Worm (Caenorhabditis elegans) whole organism, L4 larva: ENCODE measurements around the gene rab-7.

ENCODE experiments used
- D1046.2 ChIP-seq: fragments of 200-800 bp; sonication (Bioruptor generic); IDR thresholded peaks from 2 replicates; pipeline ENCODE4 v1.3.6; 2022; ENCODE audit warnings: missing genetic modification characterization, missing compliant biosample characterization
- F37D6.2 ChIP-seq: sonication (generic microtip); optimal IDR thresholded peaks from 2 replicates; lab custom pipeline; 2016; ENCODE audit warnings: mild to moderate bottlenecking, missing genetic modification characterization, missing compliant biosample characterization
- F49E8.2 ChIP-seq: sonication (generic microtip); optimal IDR thresholded peaks from 2 replicates; lab custom pipeline; 2016; ENCODE audit warnings: missing compliant biosample characterization, mild to moderate bottlenecking, missing genetic modification characterization, borderline replicate concordance
- Y105C5A.15 ChIP-seq: fragments of 200-800 bp; sonication (Bioruptor generic); IDR thresholded peaks from 2 replicates; pipeline ENCODE4 v1.3.6; 2022; ENCODE audit warnings: missing genetic modification characterization, missing compliant biosample characterization
- Y75B8A.6 ChIP-seq: fragments of 200-800 bp; sonication (Bioruptor generic); IDR thresholded peaks from 2 replicates; pipeline ENCODE4 v1.3.6; 2022; ENCODE audit warnings: missing genetic modification reagents, missing genetic modification characterization, missing compliant biosample characterization
- ZK546.5 ChIP-seq, 2 experiments: sonication (generic microtip); optimal IDR thresholded peaks; 2 replicates each; lab custom pipeline; 2017; ENCODE audit warnings: missing biosample characterization in 2 of 2, missing genetic modification characterization in 2 of 2
- aly-2 ChIP-seq: sonication (generic microtip); optimal IDR thresholded peaks from 2 replicates; lab custom pipeline; 2018; ENCODE audit warnings: missing biosample characterization, missing genetic modification characterization
- ceh-44 ChIP-seq: fragments of 200-800 bp; sonication (Bioruptor generic); IDR thresholded peaks from 2 replicates; pipeline ENCODE4 v1.3.6; 2022; ENCODE audit warnings: missing genetic modification reagents, missing genetic modification characterization, missing compliant biosample characterization
- ceh-62 ChIP-seq: sonication (generic microtip); optimal IDR thresholded peaks from 2 replicates; lab custom pipeline; 2017; ENCODE audit warnings: missing biosample characterization, missing genetic modification characterization
- cey-2 ChIP-seq: sonication (generic microtip); optimal IDR thresholded peaks from 3 replicates; lab custom pipeline; 2017; ENCODE audit warnings: missing genetic modification characterization, mild to moderate bottlenecking, missing compliant biosample characterization, antibody characterized with exemption, borderline replicate concordance; ENCODE audit not compliant: insufficient read depth
- ctbp-1 ChIP-seq: fragments of 200-800 bp; sonication (Bioruptor generic); IDR thresholded peaks from 2 replicates; pipeline ENCODE4 v1.3.6; 2022; ENCODE audit warnings: missing genetic modification reagents, missing genetic modification characterization, missing compliant biosample characterization
- daf-12 ChIP-seq: fragments of 150-350 bp; optimal IDR thresholded peaks from 2 replicates; lab custom pipeline; 2014; ENCODE audit warnings: missing biosample characterization, missing genetic modification reagents, missing genetic modification characterization
- daf-8 ChIP-seq: fragments of 200-800 bp; sonication (Bioruptor generic); IDR thresholded peaks from 2 replicates; pipeline ENCODE4 v1.3.6; 2022; ENCODE audit warnings: missing genetic modification characterization, missing compliant biosample characterization
- dmd-9 ChIP-seq: fragments of 200-800 bp; sonication (Bioruptor generic); IDR thresholded peaks from 2 replicates; pipeline ENCODE4 v1.3.6; 2022; ENCODE audit warnings: missing genetic modification reagents, missing genetic modification characterization, missing compliant biosample characterization
- dpl-1 ChIP-seq: fragments of 150-350 bp; optimal IDR thresholded peaks from 2 replicates; lab custom pipeline; 2014; ENCODE audit warnings: missing biosample characterization, missing genetic modification reagents, missing genetic modification characterization
- duxl-1 ChIP-seq: sonication (generic microtip); optimal IDR thresholded peaks from 2 replicates; lab custom pipeline; 2016; ENCODE audit warnings: mild to moderate bottlenecking, missing genetic modification characterization, moderate library complexity, missing compliant biosample characterization; ENCODE audit not compliant: poor library complexity
- fkh-10 ChIP-seq: fragments of 150-350 bp; optimal IDR thresholded peaks from 2 replicates; lab custom pipeline; 2014; ENCODE audit warnings: missing biosample characterization, missing genetic modification reagents, missing genetic modification characterization
- fos-1 ChIP-seq: fragments of 150-350 bp; optimal IDR thresholded peaks from 2 replicates; lab custom pipeline; 2014; ENCODE audit warnings: missing biosample characterization, missing genetic modification characterization
- hlh-11 ChIP-seq: fragments of 200-800 bp; sonication (Bioruptor generic); optimal IDR thresholded peaks from 2 replicates; lab custom pipeline; 2018; ENCODE audit warnings: mild to moderate bottlenecking, missing genetic modification characterization, missing compliant biosample characterization
- hlh-30 ChIP-seq: sonication (generic microtip); optimal IDR thresholded peaks from 2 replicates; lab custom pipeline; 2017; ENCODE audit warnings: antibody characterized with exemption, mild to moderate bottlenecking, missing genetic modification characterization, missing compliant biosample characterization; ENCODE audit not compliant: insufficient read depth
- hmg-1.1 ChIP-seq: fragments of 200-800 bp; sonication (Bioruptor generic); IDR thresholded peaks from 2 replicates; pipeline ENCODE4 v1.3.6; 2022; ENCODE audit warnings: missing genetic modification reagents, missing genetic modification characterization, missing compliant biosample characterization
- lim-7 ChIP-seq: fragments of 200-800 bp; sonication (Bioruptor generic); IDR thresholded peaks from 2 replicates; pipeline ENCODE4 v1.3.6; 2022; ENCODE audit warnings: missing genetic modification characterization, missing compliant biosample characterization
- lin-1 ChIP-seq: fragments of 200-800 bp; sonication (Bioruptor generic); IDR thresholded peaks from 2 replicates; pipeline ENCODE4 v1.3.6; 2022; ENCODE audit warnings: missing genetic modification reagents, missing genetic modification characterization, missing compliant biosample characterization
- lin-29 ChIP-seq: fragments of 200-800 bp; sonication (Bioruptor generic); IDR thresholded peaks from 2 replicates; pipeline ENCODE4 v1.3.6; 2022; ENCODE audit warnings: missing genetic modification reagents, missing genetic modification characterization, missing compliant biosample characterization
- mdl-1 ChIP-seq, 2 experiments: fragments of 150-350 bp in 1 of 2; sonication (generic microtip) in 1 of 2; optimal IDR thresholded peaks; 2 replicates each; lab custom pipeline; 2014 to 2017; ENCODE audit warnings: missing biosample characterization in 2 of 2, missing genetic modification characterization in 2 of 2
- mxl-2 ChIP-seq: fragments of 200-800 bp; sonication (Bioruptor generic); conservative IDR thresholded peaks from 2 replicates; pipeline ENCODE4 v1.3.6; 2022; ENCODE audit warnings: missing genetic modification reagents, missing genetic modification characterization, missing compliant biosample characterization
- mxl-3 ChIP-seq: fragments of 200-800 bp; sonication (Bioruptor generic); optimal IDR thresholded peaks from 2 replicates; lab custom pipeline; 2018; ENCODE audit warnings: mild to moderate bottlenecking, missing genetic modification characterization, missing compliant biosample characterization
- nhr-10 ChIP-seq: fragments of 150-350 bp; optimal IDR thresholded peaks from 2 replicates; lab custom pipeline; 2014; ENCODE audit warnings: missing biosample characterization, missing genetic modification characterization
- nhr-11 ChIP-seq: fragments of 150-350 bp; optimal IDR thresholded peaks from 2 replicates; lab custom pipeline; 2014; ENCODE audit warnings: missing biosample characterization, missing genetic modification characterization
- nhr-237 ChIP-seq: sonication (generic microtip); optimal IDR thresholded peaks from 2 replicates; lab custom pipeline; 2017; ENCODE audit warnings: missing biosample characterization, missing genetic modification characterization
- nhr-25 ChIP-seq: sonication (generic microtip); optimal IDR thresholded peaks from 2 replicates; lab custom pipeline; 2017; ENCODE audit warnings: missing genetic modification characterization, mild to moderate bottlenecking, missing compliant biosample characterization, antibody characterized with exemption, moderate library complexity, borderline replicate concordance; ENCODE audit not compliant: insufficient read depth
- nhr-48 ChIP-seq: sonication (generic microtip); optimal IDR thresholded peaks from 2 replicates; lab custom pipeline; 2016; ENCODE audit warnings: mild to moderate bottlenecking, missing genetic modification characterization, missing compliant biosample characterization
- nhr-6 ChIP-seq: fragments of 150-350 bp; optimal IDR thresholded peaks from 2 replicates; lab custom pipeline; 2014; ENCODE audit warnings: missing biosample characterization, missing genetic modification characterization
- nhr-77 ChIP-seq: fragments of 150-350 bp; optimal IDR thresholded peaks from 2 replicates; lab custom pipeline; 2014; ENCODE audit warnings: missing biosample characterization, missing genetic modification characterization
- pqm-1 ChIP-seq: sonication (generic microtip); optimal IDR thresholded peaks from 2 replicates; lab custom pipeline; 2017; ENCODE audit warnings: missing biosample characterization, missing genetic modification characterization
- rbr-2 ChIP-seq: sonication (generic microtip); optimal IDR thresholded peaks from 2 replicates; lab custom pipeline; 2016; ENCODE audit warnings: missing genotype, missing genetic modification characterization, missing compliant biosample characterization
- sdz-12 ChIP-seq: fragments of 200-800 bp; sonication (Bioruptor generic); optimal IDR thresholded peaks from 2 replicates; lab custom pipeline; 2018; ENCODE audit warnings: mild to moderate bottlenecking, missing genetic modification characterization, missing compliant biosample characterization
- snpc-4 ChIP-seq: fragments of 150-350 bp; optimal IDR thresholded peaks from 2 replicates; lab custom pipeline; 2014; ENCODE audit warnings: missing biosample characterization, missing genetic modification characterization
- spr-1 ChIP-seq: sonication (generic microtip); optimal IDR thresholded peaks from 2 replicates; lab custom pipeline; 2016; ENCODE audit warnings: mild to moderate bottlenecking, missing genetic modification characterization, missing compliant biosample characterization
- tra-1 ChIP-seq: fragments of 200-800 bp; sonication (Bioruptor generic); IDR thresholded peaks from 2 replicates; pipeline ENCODE4 v1.3.6; 2022; ENCODE audit warnings: missing genetic modification reagents, missing genetic modification characterization, missing compliant biosample characterization
- unc-39 ChIP-seq: sonication (generic microtip); optimal IDR thresholded peaks from 2 replicates; lab custom pipeline; 2017; ENCODE audit warnings: missing biosample characterization, missing genetic modification characterization
- unc-62 ChIP-seq, 3 experiments: fragments of 150-350 bp in 1 of 3; sonication (generic microtip); optimal IDR thresholded peaks in 2 of 3; peaks in 1 of 3; 1 replicate in 1 of 3; 2 replicates in 2 of 3; lab custom pipeline; 2014 to 2017; ENCODE audit warnings: missing biosample characterization in 3 of 3, missing genetic modification characterization in 3 of 3, missing genetic modification reagents in 3 of 3, missing genotype in 1 of 3
- zag-1 ChIP-seq: fragments of 150-350 bp; optimal IDR thresholded peaks from 2 replicates; lab custom pipeline; 2014; ENCODE audit warnings: missing biosample characterization, missing genetic modification characterization
- zfp-2 ChIP-seq: sonication (generic microtip); optimal IDR thresholded peaks from 2 replicates; lab custom pipeline; 2016; ENCODE audit warnings: mild to moderate bottlenecking, missing genetic modification characterization, missing compliant biosample characterization
- zip-2 ChIP-seq: fragments of 150-350 bp; optimal IDR thresholded peaks from 2 replicates; lab custom pipeline; 2014; ENCODE audit warnings: missing biosample characterization, missing genetic modification characterization
- ztf-11 ChIP-seq: fragments of 150-350 bp; optimal IDR thresholded peaks from 2 replicates; lab custom pipeline; 2014; ENCODE audit warnings: missing biosample characterization, missing genetic modification characterization
- ztf-7 ChIP-seq: fragments of 150-350 bp; optimal IDR thresholded peaks from 2 replicates; lab custom pipeline; 2014; ENCODE audit warnings: missing biosample characterization, missing genetic modification characterization

rab-7 gene

DNA sequence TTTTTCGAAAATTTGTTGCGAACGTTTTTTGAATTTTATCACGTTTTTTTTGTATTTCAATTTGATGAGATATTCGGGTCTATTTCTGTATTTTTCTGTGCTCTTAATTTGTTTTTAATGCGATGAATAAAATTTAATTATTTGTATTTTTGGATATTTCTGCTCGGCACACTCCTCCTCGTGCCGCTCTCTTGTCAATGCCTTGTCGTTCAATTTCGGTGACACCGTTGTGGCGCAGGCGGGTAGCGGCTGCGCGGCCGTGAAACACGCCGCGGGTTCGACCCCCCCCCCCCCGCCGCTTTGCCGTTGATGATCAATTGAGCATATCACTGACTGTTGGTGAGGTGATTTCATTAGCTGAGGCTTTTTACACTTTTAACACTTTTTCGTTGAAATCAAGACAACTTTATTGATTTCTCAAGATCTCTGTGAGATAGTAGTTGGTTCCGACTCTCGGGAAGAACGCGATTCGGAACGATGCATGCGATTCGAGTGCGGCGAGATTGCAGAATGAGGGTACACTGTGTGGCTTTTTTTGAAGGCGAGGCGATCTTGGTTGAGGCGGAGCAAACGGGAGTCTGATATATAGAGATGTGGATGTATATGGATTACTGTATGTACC, 6.0 kb downstream of the rab-7 start (continued):
- TF ChIP-seq ztf-7 (tag; lab: Kevin White, UChicago) (peak; percentile 52), hlh-11 (peak; percentile 85), nhr-10 (no peak), rbr-2 (tag; lab: Kevin White, UChicago) (peak; percentile 90), fos-1 (tag; lab: Kevin White, UChicago) (no peak)

DNA sequence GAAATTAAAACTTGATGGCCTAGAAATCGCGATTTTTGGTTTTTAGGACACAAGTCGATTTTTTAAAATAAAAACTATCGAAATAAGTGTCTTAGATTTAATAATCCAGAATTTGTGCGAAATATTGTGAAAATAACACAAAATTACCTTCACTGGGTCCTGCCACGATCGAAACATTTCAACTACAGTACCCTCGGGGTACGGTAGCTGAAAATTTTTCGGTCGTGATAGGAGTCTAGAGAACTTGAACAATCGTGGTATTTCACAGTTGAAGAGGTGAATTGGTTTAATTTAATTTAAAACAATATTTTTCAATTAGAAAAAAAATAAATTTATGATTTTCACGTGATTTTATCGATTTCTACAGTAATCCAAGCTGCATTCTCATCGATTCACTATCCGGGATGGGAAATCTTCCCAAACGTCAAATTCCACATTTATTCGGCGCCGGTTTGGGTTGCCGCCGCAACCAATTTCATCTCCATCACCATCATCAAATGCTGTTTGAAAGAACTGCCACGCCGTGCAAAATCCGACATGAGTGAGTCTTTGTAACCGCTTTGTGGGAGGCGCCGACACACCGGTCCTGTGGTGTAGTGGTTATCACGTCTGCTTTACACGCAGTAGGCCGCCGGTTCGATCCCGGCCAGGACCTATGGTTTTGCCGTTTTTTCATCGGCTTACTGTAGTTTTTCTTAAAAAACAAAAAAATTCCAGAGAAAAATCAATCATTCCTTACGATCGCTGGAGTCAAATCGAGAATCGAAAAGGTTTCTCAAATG, 7.7 kb downstream of the rab-7 start:
- TF ChIP-seq dmd-9 (GFP tag; lab: Robert Waterston, UW) (no peak), ctbp-1 (GFP tag; lab: Robert Waterston, UW) (no peak), dpl-1 (GFP tag; lab: Kevin White, UChicago) (peak; percentile 33), F37D6.2 (no peak), ceh-62 (tag; lab: Kevin White, UChicago) (no peak), ceh-44 (no peak), sdz-12 (no peak), fos-1 (tag; lab: Kevin White, UChicago) (no peak), spr-1 (tag; lab: Kevin White, UChicago) (peak; percentile 4), snpc-4 (tag; lab: Kevin White, UChicago) (no peak), lim-7 (GFP tag; lab: Robert Waterston, UW) (no peak), hmg-1.1 (peak; percentile 76), mxl-3 (GFP tag; lab: Kevin White, UChicago) (no peak), cey-2 (tag; lab: Kevin White, UChicago) (no peak), nhr-10 (no peak), aly-2 (tag; lab: Kevin White, UChicago) (no peak), Y105C5A.15 (GFP tag; lab: Robert Waterston, UW) (no peak), rbr-2 (tag; lab: Kevin White, UChicago) (peak; percentile 54), daf-8 (GFP tag; lab: Robert Waterston, UW) (no peak), tra-1 (GFP tag; lab: Robert Waterston, UW) (no peak), nhr-11 (tag; lab: Kevin White, UChicago) (no peak), D1046.2 (GFP tag; lab: Robert Waterston, UW) (no peak), daf-12 (tag; lab: Kevin White, UChicago) (no peak), nhr-237 (tag; lab: Kevin White, UChicago) (no peak), unc-62 (GFP tag; optimal IDR thresholded peaks at IDR 0.05 in 1 of 2; lab: Kevin White, UChicago) (peak in 1 of 2 experiments; percentile 60), unc-62 (tag; optimal IDR thresholded peaks at IDR 0.05; lab: Kevin White, UChicago) (no peak), pqm-1 (tag; lab: Kevin White, UChicago) (no peak), F49E8.2 (tag; lab: Kevin White, UChicago) (no peak), Y75B8A.6 (no peak), zag-1 (no peak), nhr-25 (tag; lab: Kevin White, UChicago) (peak; percentile 33), nhr-77 (tag; lab: Kevin White, UChicago) (no peak), hlh-30 (tag; lab: Kevin White, UChicago) (peak; percentile 31), zfp-2 (no peak), duxl-1 (tag; lab: Kevin White, UChicago) (no peak), unc-39 (no peak), ztf-11 (no peak), lin-29 (GFP tag; lab: Robert Waterston, UW) (no peak), fkh-10 (GFP tag; lab: Kevin White, UChicago) (peak; percentile 49), zip-2 (no peak), lin-1 (GFP tag; lab: Robert Waterston, UW) (no peak), nhr-6 (no peak), mdl-1 (tag; optimal IDR thresholded peaks at IDR 0.05; lab: Kevin White, UChicago) (no peak), nhr-48 (tag; lab: Kevin White, UChicago) (no peak), ZK546.5 (tag; optimal IDR thresholded peaks at IDR 0.05; lab: Kevin White, UChicago) (no peak), mxl-2 (GFP tag; lab: Robert Waterston, UW) (no peak)
